Worm (Caenorhabditis elegans): Measurements from ENCODE around the gene lys-10.
A peak's percentile ranks its signal among the peaks of the same experiment; 100 is the strongest.

lys-10 gene

DNA sequence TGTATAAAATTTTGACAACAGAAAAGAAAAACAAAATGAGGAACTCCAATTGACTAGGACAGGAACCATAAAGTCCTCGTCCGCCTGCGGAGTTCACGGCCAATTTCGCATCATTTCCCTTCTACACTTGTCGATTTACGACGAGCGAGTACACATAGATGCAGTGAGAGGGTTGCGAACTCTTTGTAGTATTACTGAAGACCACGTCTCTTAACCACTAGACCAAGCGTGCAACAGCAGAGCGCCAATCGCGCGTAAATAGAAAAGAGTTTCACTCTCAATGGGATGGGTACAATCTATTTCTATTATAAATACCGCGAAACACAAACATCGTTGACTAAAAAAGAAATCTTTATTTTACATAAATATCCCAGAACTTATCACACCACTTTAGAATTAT, 42.8 kb downstream of the lys-10 start (continued):
- TF ChIP-seq ztf-4 (tag; optimal IDR thresholded peaks at IDR 0.05) (peak; percentile 74), unc-55 (GFP tag; optimal IDR thresholded peaks at IDR 0.05) (no peak), nhr-12 (tag; optimal IDR thresholded peaks at IDR 0.05) (no peak), sma-9 (GFP tag; optimal IDR thresholded peaks at IDR 0.05) (peak; percentile 89), sma-9 (tag; optimal IDR thresholded peaks at IDR 0.05) (no peak), alr-1 (tag; optimal IDR thresholded peaks at IDR 0.05) (no peak), gmeb-1 (tag; optimal IDR thresholded peaks at IDR 0.05) (peak; percentile 71), zag-1 (tag; optimal IDR thresholded peaks at IDR 0.05) (peak; percentile 43), nhr-11 (tag; optimal IDR thresholded peaks at IDR 0.05) (no peak), nhr-25 (tag; optimal IDR thresholded peaks at IDR 0.05) (no peak), sem-4 (tag; optimal IDR thresholded peaks at IDR 0.05) (peak; percentile 21), mdl-1 (tag; optimal IDR thresholded peaks at IDR 0.05) (no peak), ceh-16 (tag; optimal IDR thresholded peaks at IDR 0.05) (peak; percentile 9), lsy-2 (tag; optimal IDR thresholded peaks at IDR 0.05) (peak; percentile 54 to 82), mbf-1 (tag; optimal IDR thresholded peaks at IDR 0.05) (no peak), aly-2 (tag; optimal IDR thresholded peaks at IDR 0.05) (no peak)

DNA sequence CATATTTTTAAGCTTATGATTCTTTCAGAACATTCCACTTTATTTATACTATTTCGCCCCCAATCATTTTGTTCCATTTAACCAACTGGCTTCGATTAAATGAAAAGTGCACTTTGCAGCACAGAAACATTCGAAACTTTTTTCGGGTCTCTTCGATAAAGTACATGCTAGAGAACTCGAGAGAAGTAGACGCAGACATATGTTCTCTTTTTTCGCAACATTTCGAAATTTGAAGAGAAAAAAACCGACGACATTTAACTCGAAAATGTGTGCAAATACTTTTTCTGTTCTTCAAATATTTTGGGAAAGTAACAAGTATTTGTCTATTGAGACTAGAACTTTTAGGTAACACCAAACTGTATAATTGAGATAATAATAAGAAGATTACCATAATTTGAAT, 44.3 kb downstream of the lys-10 start:
- TF ChIP-seq snpc-4 (tag; optimal IDR thresholded peaks at IDR 0.05) (no peak), R02D3.7 (tag; optimal IDR thresholded peaks at IDR 0.05) (no peak), mab-5 (tag; optimal IDR thresholded peaks at IDR 0.05) (no peak), ZK546.5 (tag; optimal IDR thresholded peaks at IDR 0.05) (no peak), Y55F3AM.14 (GFP tag; optimal IDR thresholded peaks at IDR 0.05) (no peak), gmeb-1 (tag; optimal IDR thresholded peaks at IDR 0.05) (no peak), mdl-1 (tag; optimal IDR thresholded peaks at IDR 0.05) (no peak), nhr-129 (tag; optimal IDR thresholded peaks at IDR 0.05) (peak; percentile 81), egl-27 (tag; optimal IDR thresholded peaks at IDR 0.05) (no peak), unc-55 (GFP tag; optimal IDR thresholded peaks at IDR 0.05) (peak; percentile 41), F13H6.1 (tag; optimal IDR thresholded peaks at IDR 0.05) (no peak), skn-1 (tag; optimal IDR thresholded peaks at IDR 0.05) (no peak), nhr-11 (tag; optimal IDR thresholded peaks at IDR 0.05) (no peak), crh-2 (tag; optimal IDR thresholded peaks at IDR 0.05) (peak; percentile 46), ztf-11 (tag; optimal IDR thresholded peaks at IDR 0.05) (no peak), nhr-12 (tag; optimal IDR thresholded peaks at IDR 0.05) (no peak), sma-3 (GFP tag; optimal IDR thresholded peaks at IDR 0.05) (no peak), lin-13 (GFP tag; optimal IDR thresholded peaks at IDR 0.05) (no peak), dmd-4 (tag; optimal IDR thresholded peaks at IDR 0.05) (no peak), blmp-1 (tag; optimal IDR thresholded peaks at IDR 0.05; ENCODE audit: insufficient read depth) (no peak), sma-9 (GFP tag; optimal IDR thresholded peaks at IDR 0.05) (no peak), sma-9 (tag; optimal IDR thresholded peaks at IDR 0.05) (no peak), fos-1 (tag; optimal IDR thresholded peaks at IDR 0.05) (peak; percentile 43), elt-3 (tag; optimal IDR thresholded peaks at IDR 0.05) (no peak), ceh-16 (tag; optimal IDR thresholded peaks at IDR 0.05) (no peak), ama-1 (optimal IDR thresholded peaks at IDR 0.05) (no peak), aly-2 (tag; optimal IDR thresholded peaks at IDR 0.05) (no peak), nhr-77 (tag; optimal IDR thresholded peaks at IDR 0.05) (no peak), C34F6.9 (tag; optimal IDR thresholded peaks at IDR 0.05) (peak; percentile 84), zag-1 (tag; optimal IDR thresholded peaks at IDR 0.05) (no peak), unc-62 (GFP tag; optimal IDR thresholded peaks at IDR 0.05) (no peak), unc-39 (tag; optimal IDR thresholded peaks at IDR 0.05) (no peak), lin-39 (tag; optimal IDR thresholded peaks at IDR 0.05) (no peak), nhr-23 (tag; optimal IDR thresholded peaks at IDR 0.05) (no peak)

DNA sequence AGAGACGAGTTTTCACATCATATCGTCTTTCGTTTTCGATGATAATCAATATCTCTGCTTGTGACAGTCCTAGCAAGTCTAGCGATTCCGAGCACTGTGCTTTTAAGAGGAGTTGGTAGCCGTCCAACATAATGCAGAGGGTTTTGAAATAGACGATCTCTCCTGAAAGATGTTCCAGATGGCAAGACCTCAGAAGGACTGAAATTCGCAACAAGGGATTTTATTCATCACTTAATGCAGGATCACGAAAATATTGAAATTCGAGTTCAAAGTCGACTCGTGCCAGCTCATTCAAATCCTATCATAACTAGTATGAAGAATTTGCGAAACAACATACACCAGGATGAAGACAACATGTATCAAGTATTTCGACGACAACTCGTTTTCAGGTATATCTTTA, 44.9 kb downstream of the lys-10 start, which contains the start of gene D2096.7:
TSS of gene D2096.7 (minus strand) at position 130 of the 400 bp plus-strand sequence.
- no peak for TF ChIP-seq unc-62 (GFP tag; optimal IDR thresholded peaks at IDR 0.05)
- TF ChIP-seq crh-2 (tag; optimal IDR thresholded peaks at IDR 0.05), result peak; percentile 20
- TF ChIP-seq Y55F3AM.14 (GFP tag; optimal IDR thresholded peaks at IDR 0.05), result peak; percentile 3

DNA sequence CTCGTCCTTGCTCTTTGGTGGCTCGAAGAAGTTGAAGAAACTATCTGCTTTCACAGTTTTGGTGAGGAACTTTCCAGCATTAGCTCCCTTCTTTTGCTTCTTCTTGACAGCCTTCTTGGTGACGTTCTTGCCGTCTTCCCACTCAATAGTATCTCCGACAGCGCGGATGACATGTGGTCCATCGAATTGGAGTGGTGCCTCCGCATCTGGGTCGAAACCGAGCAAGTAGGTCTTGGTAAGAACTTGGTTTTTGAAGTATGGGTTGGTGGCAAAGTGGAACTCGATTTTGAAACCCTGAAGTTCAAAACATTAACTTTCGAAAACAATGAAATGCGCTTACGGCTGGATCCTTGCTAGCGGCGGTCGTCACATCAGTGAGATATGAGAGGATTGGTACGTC, 45.7 kb downstream of the lys-10 start:
- TF ChIP-seq ZK546.5 (tag; optimal IDR thresholded peaks at IDR 0.05) (no peak), elt-1 (tag; optimal IDR thresholded peaks at IDR 0.05) (no peak), C34F6.9 (tag; optimal IDR thresholded peaks at IDR 0.05) (no peak), crh-2 (tag; optimal IDR thresholded peaks at IDR 0.05) (no peak), aly-2 (tag; optimal IDR thresholded peaks at IDR 0.05) (no peak), skn-1 (tag; optimal IDR thresholded peaks at IDR 0.05) (no peak), ztf-4 (tag; optimal IDR thresholded peaks at IDR 0.05) (no peak), nhr-6 (tag; optimal IDR thresholded peaks at IDR 0.05) (no peak), Y55F3AM.14 (GFP tag; optimal IDR thresholded peaks at IDR 0.05) (no peak), nhr-25 (tag; optimal IDR thresholded peaks at IDR 0.05) (no peak), ceh-82 (tag; optimal IDR thresholded peaks at IDR 0.05) (no peak), unc-55 (GFP tag; optimal IDR thresholded peaks at IDR 0.05) (no peak), nhr-21 (tag; optimal IDR thresholded peaks at IDR 0.05) (no peak), lin-11 (tag; optimal IDR thresholded peaks at IDR 0.05) (no peak), egl-27 (tag; optimal IDR thresholded peaks at IDR 0.05) (no peak), snpc-4 (tag; optimal IDR thresholded peaks at IDR 0.05) (no peak), zag-1 (tag; optimal IDR thresholded peaks at IDR 0.05) (no peak), nhr-237 (tag; optimal IDR thresholded peaks at IDR 0.05) (no peak), nhr-11 (tag; optimal IDR thresholded peaks at IDR 0.05) (no peak), dmd-4 (tag; optimal IDR thresholded peaks at IDR 0.05) (no peak)

Measured in whole organism, L2 larva.